Worm (Caenorhabditis elegans): ENCODE data around the gene ZK899.7.
A peak's percentile ranks its signal among the peaks of the same experiment; 100 is the strongest.

Gene ZK899.7

ce11 chrX:9446177-9446694 lies 3.0 kb downstream of the ZK899.7 start, which contains the start of gene ZK899.1:
TSS of gene ZK899.1 (plus strand) at chrX:9446644.
- TF ChIP-seq dmd-9 (GFP tag; IDR thresholded peaks at IDR 0.05) (no peak), aha-1 (tag) (no peak), F10B5.3 (tag; optimal IDR thresholded peaks at IDR 0.05) (no peak), duxl-1 (tag; optimal IDR thresholded peaks at IDR 0.05; ENCODE audit: poor library complexity) (no peak), F26F4.8 (GFP tag; conservative IDR thresholded peaks at IDR 0.05) (no peak), arid-1 (GFP tag; conservative IDR thresholded peaks at IDR 0.05) (no peak), lin-29 (GFP tag; IDR thresholded peaks at IDR 0.05) (no peak), ztf-7 (tag; optimal IDR thresholded peaks at IDR 0.05) (no peak), lim-7 (GFP tag; IDR thresholded peaks at IDR 0.05) (no peak), dmd-6 (GFP tag; IDR thresholded peaks at IDR 0.05) (peak; percentile 85), unc-39 (tag; optimal IDR thresholded peaks at IDR 0.05) (no peak), zip-11 (GFP tag; IDR thresholded peaks at IDR 0.05) (no peak), nhr-77 (tag; optimal IDR thresholded peaks at IDR 0.05) (no peak), zip-2 (tag; optimal IDR thresholded peaks at IDR 0.05) (no peak), nhr-102 (tag; optimal IDR thresholded peaks at IDR 0.05) (peak; percentile 41), unc-62 (GFP tag; optimal IDR thresholded peaks at IDR 0.05 in 1 of 2) (peak in 1 of 2 experiments; percentile 86), unc-62 (tag; optimal IDR thresholded peaks at IDR 0.05) (no peak), nhr-25 (tag; optimal IDR thresholded peaks at IDR 0.05; ENCODE audit: borderline replicate concordance, insufficient read depth) (no peak), vab-7 (GFP tag; IDR thresholded peaks at IDR 0.05) (no peak), nhr-41 (GFP tag; IDR thresholded peaks at IDR 0.05) (no peak), hlh-30 (tag; optimal IDR thresholded peaks at IDR 0.05; ENCODE audit: insufficient read depth) (peak; percentile 10), jun-1 (tag; optimal IDR thresholded peaks at IDR 0.05) (peak; percentile 62), Y105C5A.15 (GFP tag; IDR thresholded peaks at IDR 0.05) (no peak), spr-3 (GFP tag; optimal IDR thresholded peaks at IDR 0.05) (no peak), T26A8.4 (GFP tag; IDR thresholded peaks at IDR 0.05) (no peak), R02D3.7 (tag; optimal IDR thresholded peaks at IDR 0.05) (no peak), mxl-3 (GFP tag; optimal IDR thresholded peaks at IDR 0.05) (peak; percentile 29), fos-1 (tag; optimal IDR thresholded peaks at IDR 0.05) (no peak), nhr-48 (tag; optimal IDR thresholded peaks at IDR 0.05) (peak; percentile 20), zfp-3 (GFP tag; conservative IDR thresholded peaks at IDR 0.05) (no peak), fkh-10 (GFP tag; optimal IDR thresholded peaks at IDR 0.05) (no peak), tra-1 (GFP tag; IDR thresholded peaks at IDR 0.05) (no peak), lin-39 (tag; optimal IDR thresholded peaks at IDR 0.05) (no peak), ctbp-1 (GFP tag; IDR thresholded peaks at IDR 0.05) (no peak), mdt-29 (GFP tag; IDR thresholded peaks at IDR 0.05) (no peak), egl-27 (tag; optimal IDR thresholded peaks at IDR 0.05) (no peak), nhr-11 (tag; optimal IDR thresholded peaks at IDR 0.05) (no peak), tag-97 (GFP tag; IDR thresholded peaks at IDR 0.05) (no peak), Y75B8A.6 (GFP tag; IDR thresholded peaks at IDR 0.05) (no peak), gei-8 (GFP tag; optimal IDR thresholded peaks at IDR 0.05) (no peak), nhr-42 (GFP tag; IDR thresholded peaks at IDR 0.05) (no peak), ZK337.2 (GFP tag; IDR thresholded peaks at IDR 0.05) (no peak), F37D6.2 (tag; optimal IDR thresholded peaks at IDR 0.05) (no peak), ztf-11 (tag; optimal IDR thresholded peaks at IDR 0.05) (no peak), pqm-1 (tag; optimal IDR thresholded peaks at IDR 0.05) (peak; percentile 81), nhr-237 (tag; optimal IDR thresholded peaks at IDR 0.05) (no peak), madf-9 (GFP tag; conservative IDR thresholded peaks at IDR 0.05) (no peak), nhr-28 (tag; optimal IDR thresholded peaks at IDR 0.05) (peak; percentile 77), ZK546.5 (tag; optimal IDR thresholded peaks at IDR 0.05) (no peak), daf-16 (GFP tag; optimal IDR thresholded peaks at IDR 0.05) (peak; percentile 10 to 66), daf-16 (tag; optimal IDR thresholded peaks at IDR 0.05) (peak; percentile 91), nhr-76 (tag; optimal IDR thresholded peaks at IDR 0.05) (no peak), egl-43 (GFP tag; IDR thresholded peaks at IDR 0.05) (no peak)
